Fruit fly (Drosophila melanogaster) Kc167 (cell line): Measurements from ENCODE around the gene hbt.

Source experiments
- Sin3A ChIP-seq: fragments of >200 bp; optimal IDR thresholded peaks from 2 replicates; lab custom pipeline; 2018; ENCODE audit warnings: missing external identifiers
- h ChIP-seq: fragments of >200 bp; optimal IDR thresholded peaks from 3 replicates; lab custom pipeline; 2018; ENCODE audit warnings: missing external identifiers

- TF ChIP-seq h (no peak), Sin3A (lab: Kevin White, UChicago) (no peak)
Measured at dm6 chr2L:13257177-13257576, 73.7 kb downstream of the hbt start, which contains the start of gene Naa20B.
